Worm (Caenorhabditis elegans): ENCODE results near the gene ceh-99.

ce11 chrII:12502784-12503183 is 17.0 kb upstream of the ceh-99 start, which contains the start of gene ador-1:
- TF ChIP-seq hmg-1.2 (GFP tag; IDR thresholded peaks at IDR 0.05) (no peak), ets-4 (GFP tag; optimal IDR thresholded peaks at IDR 0.05) (no peak), nfya-1 (tag; optimal IDR thresholded peaks at IDR 0.05; ENCODE audit: borderline replicate concordance, insufficient read depth) (no peak), ccch-3 (GFP tag; optimal IDR thresholded peaks at IDR 0.05) (no peak), him-1 (tag; optimal IDR thresholded peaks at IDR 0.05) (no peak), snpc-1.3 (tag; optimal IDR thresholded peaks at IDR 0.05; ENCODE audit: insufficient read depth) (no peak), let-607 (tag; optimal IDR thresholded peaks at IDR 0.05) (no peak), unc-130 (GFP tag; optimal IDR thresholded peaks at IDR 0.05) (no peak), snpc-4 (GFP tag; optimal IDR thresholded peaks at IDR 0.05) (no peak), snpc-4 (tag; optimal IDR thresholded peaks at IDR 0.05) (no peak), nhr-90 (tag; optimal IDR thresholded peaks at IDR 0.05) (no peak), unc-62 (GFP tag; optimal IDR thresholded peaks at IDR 0.05) (no peak), ztf-18 (tag; optimal IDR thresholded peaks at IDR 0.05) (no peak)
